Worm (Caenorhabditis elegans) whole organism, L2 larva: Measurements from ENCODE around the gene klf-1.

Experiments
- C34F6.9 ChIP-seq: fragments of 150-350 bp; optimal IDR thresholded peaks from 2 replicates; lab custom pipeline; 2014; ENCODE audit warnings: missing biosample characterization, missing genetic modification characterization
- F13H6.1 ChIP-seq: sonication (generic microtip); optimal IDR thresholded peaks from 2 replicates; lab custom pipeline; 2016; ENCODE audit warnings: missing genetic modification characterization, missing compliant biosample characterization
- R02D3.7 ChIP-seq: fragments of 150-350 bp; optimal IDR thresholded peaks from 2 replicates; lab custom pipeline; 2014; ENCODE audit warnings: missing biosample characterization, missing genetic modification characterization
- Y55F3AM.14 ChIP-seq: fragments of 200-800 bp; sonication (Bioruptor generic); optimal IDR thresholded peaks from 2 replicates; lab custom pipeline; 2018; ENCODE audit warnings: mild to moderate bottlenecking, missing genetic modification characterization, missing compliant biosample characterization
- aly-2 ChIP-seq: fragments of 150-350 bp; optimal IDR thresholded peaks from 2 replicates; lab custom pipeline; 2014; ENCODE audit warnings: missing biosample characterization, missing genetic modification characterization
- ama-1 ChIP-seq: fragments of 150-350 bp; optimal IDR thresholded peaks from 2 replicates; lab custom pipeline; 2018; ENCODE audit warnings: inconsistent platforms
- blmp-1 ChIP-seq: sonication (generic microtip); optimal IDR thresholded peaks from 2 replicates; lab custom pipeline; 2017; ENCODE audit warnings: missing genetic modification characterization, mild to moderate bottlenecking, missing compliant biosample characterization, antibody characterized with exemption, moderate library complexity; ENCODE audit not compliant: insufficient read depth
- ceh-16 ChIP-seq: fragments of 150-350 bp; optimal IDR thresholded peaks from 2 replicates; lab custom pipeline; 2014; ENCODE audit warnings: missing biosample characterization, missing genetic modification characterization
- ceh-82 ChIP-seq: fragments of 150-350 bp; optimal IDR thresholded peaks from 2 replicates; lab custom pipeline; 2014; ENCODE audit warnings: missing biosample characterization, missing genetic modification characterization
- crh-2 ChIP-seq: sonication (generic microtip); optimal IDR thresholded peaks from 2 replicates; lab custom pipeline; 2017; ENCODE audit warnings: missing biosample characterization, missing genetic modification characterization
- dmd-4 ChIP-seq: sonication (generic microtip); optimal IDR thresholded peaks from 2 replicates; lab custom pipeline; 2017; ENCODE audit warnings: missing biosample characterization, missing genetic modification characterization
- egl-27 ChIP-seq: sonication (generic microtip); optimal IDR thresholded peaks from 3 replicates; lab custom pipeline; 2017; ENCODE audit warnings: missing biosample characterization, missing genetic modification reagents, missing genetic modification characterization
- elt-3 ChIP-seq: sonication (generic microtip); optimal IDR thresholded peaks from 2 replicates; lab custom pipeline; 2017; ENCODE audit warnings: missing biosample characterization, missing genetic modification characterization
- fos-1 ChIP-seq: fragments of 150-350 bp; optimal IDR thresholded peaks from 2 replicates; lab custom pipeline; 2014; ENCODE audit warnings: missing biosample characterization, missing genetic modification characterization
- gmeb-1 ChIP-seq: fragments of 150-350 bp; optimal IDR thresholded peaks from 2 replicates; lab custom pipeline; 2014; ENCODE audit warnings: missing biosample characterization, missing genetic modification characterization
- lin-11 ChIP-seq: fragments of 150-350 bp; sonication (generic microtip); optimal IDR thresholded peaks from 2 replicates; lab custom pipeline; 2014; ENCODE audit warnings: missing biosample characterization, missing genetic modification characterization, inconsistent platforms, mixed read lengths
- lsy-2 ChIP-seq, 2 experiments: fragments of 150-350 bp in 1 of 2; sonication (generic microtip) in 1 of 2; optimal IDR thresholded peaks; 2 replicates each; lab custom pipeline; 2014 to 2017; ENCODE audit warnings: missing biosample characterization in 2 of 2, missing genetic modification characterization in 2 of 2
- mab-5 ChIP-seq: fragments of 150-350 bp; optimal IDR thresholded peaks from 2 replicates; lab custom pipeline; 2014; ENCODE audit warnings: missing biosample characterization, missing genetic modification characterization
- mbf-1 ChIP-seq: sonication (generic microtip); optimal IDR thresholded peaks from 2 replicates; lab custom pipeline; 2017; ENCODE audit warnings: missing biosample characterization, missing genetic modification characterization
- mdl-1 ChIP-seq, 2 experiments: fragments of 150-350 bp in 1 of 2; sonication (generic microtip) in 1 of 2; optimal IDR thresholded peaks; 2 replicates each; lab custom pipeline; 2017; ENCODE audit warnings: missing biosample characterization in 2 of 2, missing genetic modification characterization in 2 of 2
- nhr-11 ChIP-seq: fragments of 150-350 bp; optimal IDR thresholded peaks from 2 replicates; lab custom pipeline; 2014; ENCODE audit warnings: missing biosample characterization, missing genetic modification characterization
- nhr-12 ChIP-seq: fragments of 150-350 bp; optimal IDR thresholded peaks from 2 replicates; lab custom pipeline; 2014; ENCODE audit warnings: missing biosample characterization, missing genetic modification characterization
- nhr-129 ChIP-seq: fragments of 150-350 bp; optimal IDR thresholded peaks from 2 replicates; lab custom pipeline; 2014; ENCODE audit warnings: missing biosample characterization, missing genetic modification characterization
- nhr-23 ChIP-seq: fragments of 150-350 bp; optimal IDR thresholded peaks from 2 replicates; lab custom pipeline; 2014; ENCODE audit warnings: missing biosample characterization, missing genetic modification reagents, missing genetic modification characterization
- nhr-25 ChIP-seq: fragments of 150-350 bp; sonication (generic microtip); optimal IDR thresholded peaks from 3 replicates; lab custom pipeline; 2014; ENCODE audit warnings: missing biosample characterization, missing genetic modification characterization
- nhr-6 ChIP-seq: fragments of 150-350 bp; optimal IDR thresholded peaks from 2 replicates; lab custom pipeline; 2014; ENCODE audit warnings: missing biosample characterization, missing genetic modification characterization
- sem-4 ChIP-seq: fragments of 150-350 bp; optimal IDR thresholded peaks from 2 replicates; lab custom pipeline; 2014; ENCODE audit warnings: missing biosample characterization, missing genetic modification reagents, missing genetic modification characterization
- skn-1 ChIP-seq: sonication (generic microtip); optimal IDR thresholded peaks from 2 replicates; lab custom pipeline; 2017; ENCODE audit warnings: missing biosample characterization, missing genetic modification characterization
- sma-3 ChIP-seq: sonication (generic microtip); optimal IDR thresholded peaks from 2 replicates; lab custom pipeline; 2016; ENCODE audit warnings: missing genetic modification reagents, missing genetic modification characterization, missing compliant biosample characterization
- sma-9 ChIP-seq, 2 experiments: fragments of 150-350 bp in 1 of 2; sonication (generic microtip) in 1 of 2; optimal IDR thresholded peaks; 2 replicates each; lab custom pipeline; 2014 to 2016; ENCODE audit warnings: missing genetic modification characterization in 2 of 2, mild to moderate bottlenecking in 1 of 2, missing biosample characterization in 1 of 2, missing compliant biosample characterization in 1 of 2, missing genetic modification reagents in 1 of 2, moderate library complexity in 1 of 2
- snpc-4 ChIP-seq: fragments of 150-350 bp; optimal IDR thresholded peaks from 2 replicates; lab custom pipeline; 2014; ENCODE audit warnings: missing biosample characterization, missing genetic modification characterization
- unc-39 ChIP-seq: fragments of 150-350 bp; optimal IDR thresholded peaks from 2 replicates; lab custom pipeline; 2014; ENCODE audit warnings: missing biosample characterization, missing genetic modification characterization
- unc-62 ChIP-seq: fragments of 150-350 bp; optimal IDR thresholded peaks from 2 replicates; lab custom pipeline; 2014; ENCODE audit warnings: missing biosample characterization, missing genetic modification reagents, missing genetic modification characterization
- ztf-1 ChIP-seq: fragments of 200-800 bp; sonication (Bioruptor generic); conservative IDR thresholded peaks from 2 replicates; pipeline ENCODE4 v1.3.6; 2022; ENCODE audit warnings: missing genetic modification characterization, missing compliant biosample characterization
- ztf-11 ChIP-seq: sonication (generic microtip); optimal IDR thresholded peaks from 2 replicates; lab custom pipeline; 2017; ENCODE audit warnings: missing biosample characterization, missing genetic modification characterization

klf-1 gene

ce11 chrIII:2864669-2865068 is 9.9 kb upstream of the klf-1 start:
- TF ChIP-seq blmp-1 (no peak), skn-1 (tag; lab: Kevin White, UChicago) (no peak), sma-3 (GFP tag; lab: Kevin White, UChicago) (no peak), dmd-4 (tag; lab: Kevin White, UChicago) (no peak), snpc-4 (tag; lab: Kevin White, UChicago) (no peak), lsy-2 (tag; optimal IDR thresholded peaks at IDR 0.05; lab: Kevin White, UChicago) (no peak), gmeb-1 (tag; lab: Kevin White, UChicago) (no peak)

- TF ChIP-seq nhr-11 (tag; lab: Kevin White, UChicago) = no peak
- TF ChIP-seq ceh-16 (tag; lab: Kevin White, UChicago) = no peak
- no peak for TF ChIP-seq C34F6.9 (tag; lab: Kevin White, UChicago)
- TF ChIP-seq unc-62 (GFP tag; lab: Kevin White, UChicago) = no peak
- TF ChIP-seq aly-2 (tag; lab: Kevin White, UChicago) = no peak
- no peak for TF ChIP-seq nhr-6 (tag; lab: Kevin White, UChicago)
- TF ChIP-seq skn-1 (tag; lab: Kevin White, UChicago) = no peak
- TF ChIP-seq unc-39 = no peak
- no peak for TF ChIP-seq mbf-1 (tag; lab: Kevin White, UChicago)
- no peak for TF ChIP-seq nhr-12 (tag; lab: Kevin White, UChicago)
- no peak for TF ChIP-seq snpc-4 (tag; lab: Kevin White, UChicago)
- no peak for TF ChIP-seq nhr-129 (tag; lab: Kevin White, UChicago)
- TF ChIP-seq fos-1 = no peak
- TF ChIP-seq sem-4 = no peak
- no peak for TF ChIP-seq crh-2 (tag; lab: Kevin White, UChicago)
- TF ChIP-seq elt-3 (tag; lab: Kevin White, UChicago) = no peak
- TF ChIP-seq ceh-82 (tag; lab: Kevin White, UChicago) = no peak
- no peak for TF ChIP-seq blmp-1
- no peak for TF ChIP-seq nhr-25 (tag; lab: Kevin White, UChicago)
- TF ChIP-seq, all 48 proteins: peak for 0
Measured at ce11 chrIII:2866597-2866996, 8.0 kb upstream of the klf-1 start.

ce11 chrIII:2868416-2868815 is 6.2 kb upstream of the klf-1 start:
- no peak for TF ChIP-seq mab-5 (tag; lab: Kevin White, UChicago)
- peak; percentile 38 for TF ChIP-seq sma-9 (GFP tag; optimal IDR thresholded peaks at IDR 0.05; lab: Kevin White, UChicago)
- TF ChIP-seq sma-9 (tag; optimal IDR thresholded peaks at IDR 0.05; lab: Kevin White, UChicago) = no peak
- TF ChIP-seq lsy-2 (tag; optimal IDR thresholded peaks at IDR 0.05; lab: Kevin White, UChicago) = peak in 1 of 2 experiments; percentile 24
- peak; percentile 32 for TF ChIP-seq sma-3 (GFP tag; lab: Kevin White, UChicago)

ce11 chrIII:2869033-2869432 is 5.6 kb upstream of the klf-1 start:
- TF ChIP-seq lin-11 (tag; lab: Kevin White, UChicago) (no peak), ztf-1 (GFP tag; lab: Robert Waterston, UW) (no peak), ztf-11 (tag; lab: Kevin White, UChicago) (no peak)
- TF ChIP-seq, all 48 proteins: peak for 0

- TF ChIP-seq skn-1 (tag; lab: Kevin White, UChicago) (peak; percentile 53), R02D3.7 (no peak), Y55F3AM.14 (no peak), fos-1 (peak; percentile 60), ceh-16 (tag; lab: Kevin White, UChicago) (no peak), unc-62 (GFP tag; lab: Kevin White, UChicago) (no peak), crh-2 (tag; lab: Kevin White, UChicago) (peak; percentile 13), sma-9 (GFP tag; optimal IDR thresholded peaks at IDR 0.05; lab: Kevin White, UChicago) (peak; percentile 63), sma-9 (tag; optimal IDR thresholded peaks at IDR 0.05; lab: Kevin White, UChicago) (no peak), unc-39 (no peak), F13H6.1 (tag; lab: Kevin White, UChicago) (peak; percentile 24), mdl-1 (tag; optimal IDR thresholded peaks at IDR 0.05; lab: Kevin White, UChicago) (no peak)
Measured at ce11 chrIII:2869512-2869911, 5.1 kb upstream of the klf-1 start.

ce11 chrIII:2870228-2870627 is 4.4 kb upstream of the klf-1 start:
- no peak for TF ChIP-seq nhr-23 (tag; lab: Kevin White, UChicago)
- no peak for TF ChIP-seq ztf-11 (tag; lab: Kevin White, UChicago)
- TF ChIP-seq ama-1 = no peak
- peak; percentile 42 for TF ChIP-seq F13H6.1 (tag; lab: Kevin White, UChicago)
- no peak for TF ChIP-seq skn-1 (tag; lab: Kevin White, UChicago)
- TF ChIP-seq fos-1 = peak; percentile 77
- no peak for TF ChIP-seq aly-2 (tag; lab: Kevin White, UChicago)
- TF ChIP-seq crh-2 (tag; lab: Kevin White, UChicago) = peak; percentile 64
- no peak for TF ChIP-seq ceh-16 (tag; lab: Kevin White, UChicago)
- peak; percentile 75 for TF ChIP-seq sma-9 (GFP tag; optimal IDR thresholded peaks at IDR 0.05; lab: Kevin White, UChicago)
- no peak for TF ChIP-seq sma-9 (tag; optimal IDR thresholded peaks at IDR 0.05; lab: Kevin White, UChicago)
- TF ChIP-seq unc-39 = no peak
- peak in 1 of 2 experiments; percentile 6 for TF ChIP-seq lsy-2 (tag; optimal IDR thresholded peaks at IDR 0.05; lab: Kevin White, UChicago)
- no peak for TF ChIP-seq egl-27 (tag; lab: Kevin White, UChicago)
